Fruit fly (Drosophila melanogaster) whole organism, embryonic: ENCODE results near the gene Cat.

Source experiments
- CG2889 ChIP-seq: fragments of 200-800 bp; sonication (Bioruptor generic); IDR thresholded peaks from 3 replicates; pipeline ENCODE4 v1.3.6; 2022; ENCODE audit warnings: missing biosample characterization, missing genetic modification characterization
- CG3281 ChIP-seq: fragments of 200-800 bp; sonication (Bioruptor generic); optimal IDR thresholded peaks from 3 replicates; lab custom pipeline; 2017; ENCODE audit warnings: missing biosample characterization, mild to moderate bottlenecking, missing genetic modification characterization
- CG3726 ChIP-seq: fragments of 200-800 bp; sonication (Bioruptor generic); IDR thresholded peaks from 3 replicates; pipeline ENCODE4, ENCODE4 v1.3.6; 2022; ENCODE audit warnings: missing biosample characterization, missing genetic modification characterization
- CG4360 ChIP-seq: fragments of 200-800 bp; sonication (Bioruptor generic); IDR thresholded peaks from 2 replicates; pipeline ENCODE4 v1.3.6; 2022; ENCODE audit warnings: missing biosample characterization, missing genetic modification characterization
- CG6791 ChIP-seq: fragments of 200-800 bp; sonication (Bioruptor generic); IDR thresholded peaks from 3 replicates; pipeline ENCODE4 v1.3.6; 2022; ENCODE audit warnings: missing biosample characterization, missing genetic modification characterization; ENCODE audit not compliant: partially characterized antibody
- CG7839 ChIP-seq: fragments of 200-800 bp; sonication (Bioruptor generic); optimal IDR thresholded peaks from 3 replicates; lab custom pipeline; 2018; ENCODE audit warnings: missing biosample characterization, mild to moderate bottlenecking, missing genetic modification characterization, moderate library complexity
- Hand ChIP-seq: fragments of 200-800 bp; sonication (Bioruptor generic); optimal IDR thresholded peaks from 2 replicates; lab custom pipeline; 2017; ENCODE audit warnings: mild to moderate bottlenecking, missing biosample characterization, missing genetic modification reagents, missing genetic modification characterization
- Optix ChIP-seq: fragments of 200-800 bp; sonication (Bioruptor generic); IDR thresholded peaks from 3 replicates; pipeline ENCODE4 v1.3.6; 2022; ENCODE audit warnings: missing biosample characterization, missing genetic modification characterization
- Sry-δ ChIP-seq: fragments of 200-800 bp; sonication (Bioruptor generic); optimal IDR thresholded peaks from 2 replicates; lab custom pipeline; 2016; ENCODE audit warnings: missing biosample characterization, missing genetic modification characterization
- ci ChIP-seq: fragments of 200-800 bp; sonication (Bioruptor generic); IDR thresholded peaks from 3 replicates; pipeline ENCODE4 v1.3.6; 2022; ENCODE audit warnings: missing biosample characterization, missing genetic modification characterization
- kay ChIP-seq: fragments of 200-800 bp; sonication (Bioruptor generic); optimal IDR thresholded peaks from 2 replicates; lab custom pipeline; 2016; ENCODE audit warnings: missing biosample characterization, missing genetic modification characterization
- sna ChIP-seq: fragments of 200-800 bp; sonication (Bioruptor generic); IDR thresholded peaks from 2 replicates; pipeline ENCODE4 v1.3.6; 2022; ENCODE audit warnings: missing biosample characterization, missing genetic modification characterization; ENCODE audit not compliant: partially characterized antibody
- yki ChIP-seq: fragments of >200 bp; optimal IDR thresholded peaks from 3 replicates; lab custom pipeline; 2018

DNA sequence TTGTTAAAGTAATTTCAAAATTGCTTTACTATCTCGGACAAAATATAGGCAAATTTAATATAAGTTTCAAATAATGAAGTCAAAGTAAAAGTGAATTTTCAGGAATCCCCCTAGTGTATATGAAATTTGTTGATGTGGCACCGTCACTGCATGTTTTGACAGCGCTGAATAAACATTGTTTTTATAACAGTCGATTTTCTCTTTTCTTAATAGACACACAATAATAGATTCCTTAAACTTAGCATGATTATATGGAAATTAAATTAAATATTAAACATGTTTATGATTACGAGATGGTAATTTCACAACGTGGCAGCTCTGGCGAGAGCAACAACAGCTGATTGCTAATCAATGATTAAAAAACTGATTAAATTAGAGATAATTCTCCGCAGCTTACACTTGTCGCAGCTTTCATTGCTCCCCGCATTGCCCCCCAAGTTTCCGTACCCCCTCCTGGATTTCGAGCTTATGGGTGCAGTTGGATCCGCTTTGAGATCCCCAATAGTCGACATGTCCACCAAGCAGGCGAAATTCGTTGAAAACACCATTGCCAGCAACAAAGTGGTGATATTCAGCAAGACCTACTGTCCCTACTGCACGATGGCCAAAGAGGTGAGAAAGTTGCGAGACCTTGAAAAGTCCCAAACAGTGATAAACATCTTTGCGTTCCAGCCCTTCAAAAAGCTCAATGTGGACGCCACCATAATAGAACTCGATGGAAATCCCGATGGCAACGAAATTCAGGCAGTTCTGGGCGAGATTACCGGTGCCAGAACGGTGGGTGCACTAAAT lies 46.8 kb downstream of the Cat start, which contains the start of gene Grx1:
- no peak for TF ChIP-seq sna (GFP tag; lab: Robert Waterston, UW)
- no peak for TF ChIP-seq CG3726 (GFP tag; lab: Robert Waterston, UW)
- peak; percentile 55 for TF ChIP-seq CG3281 (GFP tag; lab: Kevin White, UChicago)
- TF ChIP-seq CG2889 (GFP tag; lab: Robert Waterston, UW) = no peak
- no peak for TF ChIP-seq CG4360 (GFP tag; lab: Robert Waterston, UW)
- no peak for TF ChIP-seq Hand (GFP tag; lab: Kevin White, UChicago)
- no peak for TF ChIP-seq Optix (GFP tag; lab: Robert Waterston, UW)
- 0 out of 3 replicates have a peak, but pooled peaks have one; percentile 38 for TF ChIP-seq ci (GFP tag; lab: Robert Waterston, UW)
- peak; percentile 53 for TF ChIP-seq CG7839 (tag; lab: Kevin White, UChicago)
- TF ChIP-seq yki = no peak
- TF ChIP-seq Sry-δ (GFP tag; lab: Kevin White, UChicago) = peak; percentile 4
- TF ChIP-seq CG6791 (GFP tag; lab: Robert Waterston, UW) = no peak
- peak; percentile 55 for TF ChIP-seq kay (GFP tag; lab: Kevin White, UChicago)
